Worm (Caenorhabditis elegans): ENCODE data around the gene rpn-12.

Gene rpn-12

ce11 chrII:11634681-11635527, 18.0 kb upstream of the rpn-12 start (continued):
- no peak for TF ChIP-seq Y56A3A.18 (GFP tag; IDR thresholded peaks at IDR 0.05)
- peak; percentile 57; the same call in 1 of the 2 replicates for TF ChIP-seq Y53G8AR.9 (GFP tag; conservative IDR thresholded peaks at IDR 0.05)
- TF ChIP-seq egl-44 (GFP tag; IDR thresholded peaks at IDR 0.05) = no peak
- TF ChIP-seq lsy-27 (tag; optimal IDR thresholded peaks at IDR 0.05; ENCODE audit: borderline replicate concordance, insufficient read depth) = no peak
- peak; percentile 35 for TF ChIP-seq lin-40 (tag; optimal IDR thresholded peaks at IDR 0.05)
- TF ChIP-seq nhr-120 (GFP tag; IDR thresholded peaks at IDR 0.05) = 0 out of 2 replicates have a peak, but pooled peaks have one; percentile 4
- TF ChIP-seq lin-35 (GFP tag; optimal IDR thresholded peaks at IDR 0.05) = peak in 1 of 3 experiments; percentile 44
- no peak for TF ChIP-seq B0261.1 (tag; optimal IDR thresholded peaks at IDR 0.05)
- no peak for TF ChIP-seq ztf-22 (GFP tag; optimal IDR thresholded peaks at IDR 0.05)
- TF ChIP-seq ztf-3 (GFP tag; optimal IDR thresholded peaks at IDR 0.05) = no peak
- no peak for TF ChIP-seq F37B4.10 (GFP tag; IDR thresholded peaks at IDR 0.05)
- TF ChIP-seq nfya-1 (tag; optimal IDR thresholded peaks at IDR 0.05; ENCODE audit: borderline replicate concordance, insufficient read depth) = no peak
- no peak for TF ChIP-seq F23B12.7 (tag; optimal IDR thresholded peaks at IDR 0.05; ENCODE audit: insufficient read depth)
- TF ChIP-seq C06A6.2 (GFP tag; conservative IDR thresholded peaks at IDR 0.05) = 0 out of 2 replicates have a peak, but pooled peaks have one; percentile 13
- TF ChIP-seq cebp-2 (GFP tag; IDR thresholded peaks at IDR 0.05) = 0 out of 2 replicates have a peak, but pooled peaks have one; percentile 30
- no peak for TF ChIP-seq bed-1 (GFP tag; IDR thresholded peaks at IDR 0.05)
- no peak for TF ChIP-seq ztf-28 (GFP tag; IDR thresholded peaks at IDR 0.05)
- peak; percentile 87 for TF ChIP-seq madf-10 (tag; optimal IDR thresholded peaks at IDR 0.05)
- no peak for TF ChIP-seq sea-2 (GFP tag; IDR thresholded peaks at IDR 0.05)
- no peak for TF ChIP-seq sptf-2 (GFP tag; optimal IDR thresholded peaks at IDR 0.05)
- TF ChIP-seq F57A8.1 (GFP tag; optimal IDR thresholded peaks at IDR 0.05) = no peak
- TF ChIP-seq unc-130 (GFP tag; optimal IDR thresholded peaks at IDR 0.05) = no peak
- TF ChIP-seq rpc-1 (optimal IDR thresholded peaks at IDR 0.05) = no peak
- TF ChIP-seq rpc-1 (tag; optimal IDR thresholded peaks at IDR 0.05) = no peak
- no peak for TF ChIP-seq F57C9.4 (tag; optimal IDR thresholded peaks at IDR 0.05)
- no peak for TF ChIP-seq ceh-91 (GFP tag; IDR thresholded peaks at IDR 0.05)
- TF ChIP-seq hlh-26 (GFP tag; conservative IDR thresholded peaks at IDR 0.05) = no peak
- TF ChIP-seq nhr-90 (tag; optimal IDR thresholded peaks at IDR 0.05) = peak; percentile 52
- TF ChIP-seq K11D2.4 (GFP tag; IDR thresholded peaks at IDR 0.05) = peak; percentile 55
- peak; percentile 44; the same call in 1 of the 2 replicates for TF ChIP-seq attf-3 (GFP tag; conservative IDR thresholded peaks at IDR 0.05)
- TF ChIP-seq somi-1 (GFP tag; optimal IDR thresholded peaks at IDR 0.05) = peak; percentile 60
- peak; percentile 83 for TF ChIP-seq ama-1 (optimal IDR thresholded peaks at IDR 0.05)
- peak in 1 of 2 experiments; percentile 24 for TF ChIP-seq ama-1 (GFP tag; optimal IDR thresholded peaks at IDR 0.05)
- no peak for TF ChIP-seq Y67H2A.10 (GFP tag; conservative IDR thresholded peaks at IDR 0.05)
- peak; percentile 28 for TF ChIP-seq zim-3 (tag; optimal IDR thresholded peaks at IDR 0.05)
- peak; percentile 80 for TF ChIP-seq dox-1 (GFP tag; IDR thresholded peaks at IDR 0.05)
- TF ChIP-seq ztf-18 (tag; optimal IDR thresholded peaks at IDR 0.05) = peak; percentile 39
- peak; percentile 69; the same call in 1 of the 2 replicates for TF ChIP-seq pbrm-1 (GFP tag; IDR thresholded peaks at IDR 0.05)
- TF ChIP-seq ekl-4 (GFP tag; IDR thresholded peaks at IDR 0.05) = peak; percentile 63; the same call in 1 of the 2 replicates
- no peak for TF ChIP-seq xnd-1 (tag; optimal IDR thresholded peaks at IDR 0.05)
- TF ChIP-seq nfya-2 (GFP tag; IDR thresholded peaks at IDR 0.05) = no peak
- TF ChIP-seq aptf-2 (GFP tag; conservative IDR thresholded peaks at IDR 0.05) = no peak
- TF ChIP-seq snpc-3.4 (tag; optimal IDR thresholded peaks at IDR 0.05) = no peak
- TF ChIP-seq chd-7 (tag; optimal IDR thresholded peaks at IDR 0.05) = peak; percentile 59
- no peak for TF ChIP-seq B0035.1 (tag; optimal IDR thresholded peaks at IDR 0.05)
- TF ChIP-seq atf-7 (tag; optimal IDR thresholded peaks at IDR 0.05) = peak; percentile 39
- TF ChIP-seq ccch-3 (GFP tag; optimal IDR thresholded peaks at IDR 0.05) = no peak

Data from whole organism, young adult.